Fruit fly (Drosophila melanogaster) whole organism, wandering third instar larva: ENCODE results near the gene CG14537.

Experiments
- br ChIP-seq: fragments of 200-800 bp; sonication (Bioruptor generic); optimal IDR thresholded peaks from 2 replicates; lab custom pipeline; 2016; ENCODE audit warnings: missing biosample characterization, missing genetic modification characterization
- pan ChIP-seq: fragments of >200 bp; optimal IDR thresholded peaks from 2 replicates; lab custom pipeline; 2017
- tai ChIP-seq: sonication (Bioruptor generic); optimal IDR thresholded peaks from 2 replicates; lab custom pipeline; 2016; ENCODE audit warnings: missing biosample characterization, missing genetic modification characterization
- usp ChIP-seq: fragments of >200 bp; optimal IDR thresholded peaks from 2 replicates; lab custom pipeline; 2017; ENCODE audit warnings: missing biosample characterization, missing genetic modification characterization

DNA sequence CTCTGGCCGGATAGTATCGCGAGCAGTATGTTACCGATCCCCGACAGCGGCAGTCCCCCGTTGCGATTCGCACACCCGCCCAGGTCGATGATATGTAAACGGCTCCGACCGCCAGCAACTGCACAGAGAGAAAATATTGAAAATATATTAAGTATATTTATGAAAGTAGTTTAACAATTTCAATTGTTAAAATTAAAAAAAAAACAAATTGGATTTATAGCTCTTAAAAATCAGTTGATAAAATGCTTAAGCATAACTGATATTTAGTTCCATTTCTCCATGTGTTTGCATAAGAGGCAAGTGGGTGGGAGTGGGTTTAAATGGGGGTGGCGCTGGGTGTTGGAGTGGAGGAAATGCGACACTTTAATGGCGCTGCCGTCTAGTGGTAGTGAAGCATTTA lies 9.2 kb downstream of the CG14537 start:
- TF ChIP-seq usp = no peak
- no peak for TF ChIP-seq tai
- TF ChIP-seq br (GFP tag; lab: Kevin White, UChicago) = no peak
- no peak for TF ChIP-seq pan
